Fruit fly (Drosophila melanogaster) whole organism, embryonic: ENCODE measurements around the gene CG5103.

ENCODE experiments used
- Atf6 ChIP-seq: fragments of 200-800 bp; sonication (Bioruptor generic); IDR thresholded peaks from 2 replicates; pipeline ENCODE4 v1.3.6; 2022; ENCODE audit warnings: missing biosample characterization, missing genetic modification characterization
- CG11696 ChIP-seq: fragments of 200-800 bp; sonication (Bioruptor generic); IDR thresholded peaks from 2 replicates; pipeline ENCODE4 v1.3.6; 2022; ENCODE audit warnings: missing biosample characterization, missing genetic modification characterization
- CG12219 ChIP-seq: fragments of 200-800 bp; sonication (Bioruptor generic); optimal IDR thresholded peaks from 3 replicates; lab custom pipeline; 2018; ENCODE audit warnings: missing biosample characterization, mild to moderate bottlenecking, missing genetic modification characterization
- CG1233 ChIP-seq: fragments of 200-800 bp; sonication (Bioruptor generic); optimal IDR thresholded peaks from 4 replicates; lab custom pipeline; 2018; ENCODE audit warnings: missing biosample characterization, mild to moderate bottlenecking, missing genetic modification characterization
- CG12769 ChIP-seq: fragments of 200-800 bp; sonication (Bioruptor generic); optimal IDR thresholded peaks from 2 replicates; lab custom pipeline; 2019; ENCODE audit warnings: missing biosample characterization, mild to moderate bottlenecking, missing genetic modification characterization, moderate library complexity
- CG14441 ChIP-seq: fragments of 200-800 bp; sonication (Bioruptor generic); IDR thresholded peaks from 2 replicates; pipeline ENCODE4 v1.3.6; 2022; ENCODE audit warnings: missing biosample characterization, missing genetic modification characterization
- CG14965 ChIP-seq: fragments of 200-800 bp; sonication (Bioruptor generic); optimal IDR thresholded peaks from 2 replicates; lab custom pipeline; 2016; ENCODE audit warnings: missing biosample characterization, missing genetic modification characterization, borderline replicate concordance
- CG15073 ChIP-seq: fragments of 200-800 bp; sonication (Bioruptor generic); optimal IDR thresholded peaks from 2 replicates; lab custom pipeline; 2016; ENCODE audit warnings: missing biosample characterization, missing genetic modification characterization
- CG1529 ChIP-seq: fragments of 200-800 bp; sonication (Bioruptor generic); optimal IDR thresholded peaks from 3 replicates; lab custom pipeline; 2018; ENCODE audit warnings: missing biosample characterization, missing genetic modification characterization
- CG17385 ChIP-seq: fragments of 200-800 bp; sonication (Bioruptor generic); optimal IDR thresholded peaks from 3 replicates; lab custom pipeline; 2018; ENCODE audit warnings: missing biosample characterization, mild to moderate bottlenecking, missing genetic modification characterization
- CG1832 ChIP-seq: fragments of 200-800 bp; sonication (Bioruptor generic); optimal IDR thresholded peaks from 2 replicates; lab custom pipeline; 2017; ENCODE audit warnings: missing biosample characterization, mild to moderate bottlenecking, missing genetic modification characterization, inconsistent platforms
- CG2199 ChIP-seq: fragments of 200-800 bp; sonication (Bioruptor generic); IDR thresholded peaks from 3 replicates; pipeline ENCODE4 v1.3.6; 2022; ENCODE audit warnings: missing biosample characterization, missing genetic modification characterization
- CG3065 ChIP-seq: fragments of 200-800 bp; sonication (Bioruptor generic); optimal IDR thresholded peaks from 2 replicates; lab custom pipeline; 2016; ENCODE audit warnings: missing biosample characterization, missing genetic modification characterization
- CG31441 ChIP-seq: fragments of 200-800 bp; sonication (Bioruptor generic); IDR thresholded peaks from 2 replicates; pipeline ENCODE4 v1.3.6; 2022; ENCODE audit warnings: missing biosample characterization, missing genetic modification characterization
- CG33213 ChIP-seq: fragments of 200-800 bp; sonication (Bioruptor generic); optimal IDR thresholded peaks from 3 replicates; lab custom pipeline; 2016; ENCODE audit warnings: missing biosample characterization, missing genetic modification characterization
- CG33557 ChIP-seq: fragments of 200-800 bp; sonication (Bioruptor generic); optimal IDR thresholded peaks from 2 replicates; lab custom pipeline; 2019; ENCODE audit warnings: missing biosample characterization, mild to moderate bottlenecking, missing genetic modification characterization, moderate library complexity
- CG4360 ChIP-seq: fragments of 200-800 bp; sonication (Bioruptor generic); IDR thresholded peaks from 2 replicates; pipeline ENCODE4 v1.3.6; 2022; ENCODE audit warnings: missing biosample characterization, missing genetic modification characterization
- CG4424 ChIP-seq: fragments of 200-800 bp; sonication (Bioruptor generic); optimal IDR thresholded peaks from 3 replicates; lab custom pipeline; 2016; ENCODE audit warnings: missing biosample characterization, missing genetic modification characterization
- CG6272 ChIP-seq: fragments of 200-800 bp; sonication (Bioruptor generic); IDR thresholded peaks from 2 replicates; pipeline ENCODE4 v1.3.6; 2022; ENCODE audit warnings: missing biosample characterization, missing genetic modification characterization
- CG7745 ChIP-seq: fragments of 200-800 bp; sonication (Bioruptor generic); optimal IDR thresholded peaks from 2 replicates; lab custom pipeline; 2018; ENCODE audit warnings: missing biosample characterization, mild to moderate bottlenecking, missing genetic modification characterization, moderate library complexity
- CG7928 ChIP-seq: fragments of 200-800 bp; sonication (Bioruptor generic); optimal IDR thresholded peaks from 2 replicates; lab custom pipeline; 2017; ENCODE audit warnings: missing biosample characterization, mild to moderate bottlenecking, missing genetic modification characterization
- CG9437 ChIP-seq: fragments of 200-800 bp; sonication (Bioruptor generic); optimal IDR thresholded peaks from 2 replicates; lab custom pipeline; 2018; ENCODE audit warnings: missing biosample characterization, mild to moderate bottlenecking, missing genetic modification characterization
- CG9876 ChIP-seq: fragments of 200-800 bp; sonication (Bioruptor generic); optimal IDR thresholded peaks from 2 replicates; lab custom pipeline; 2016; ENCODE audit warnings: missing biosample characterization, missing genetic modification characterization
- Dbx ChIP-seq: fragments of 200-800 bp; sonication (Bioruptor generic); IDR thresholded peaks from 3 replicates; pipeline ENCODE4 v1.3.6; 2022; ENCODE audit warnings: missing biosample characterization, missing genetic modification characterization
- E2f1 ChIP-seq: fragments of 200-800 bp; sonication (Bioruptor generic); IDR thresholded peaks from 2 replicates; pipeline ENCODE4 v1.3.6; 2022; ENCODE audit warnings: missing biosample characterization, missing genetic modification characterization
- H15 ChIP-seq: fragments of 200-800 bp; sonication (Bioruptor generic); IDR thresholded peaks from 3 replicates; pipeline ENCODE4 v1.3.6; 2022; ENCODE audit warnings: missing biosample characterization, missing genetic modification characterization
- HLH54F ChIP-seq: fragments of 200-800 bp; sonication (Bioruptor generic); optimal IDR thresholded peaks from 3 replicates; lab custom pipeline; 2016; ENCODE audit warnings: missing biosample characterization, missing genetic modification characterization
- Med ChIP-seq: fragments of 200-800 bp; sonication (Bioruptor generic); peaks from one replicate; lab custom pipeline; 2016; ENCODE audit warnings: missing biosample characterization, missing genetic modification characterization, mild to moderate bottlenecking, inconsistent platforms, moderate library complexity
- Mrtf ChIP-seq: fragments of 200-800 bp; sonication (Bioruptor generic); IDR thresholded peaks from 3 replicates; pipeline ENCODE4 v1.3.6; 2022; ENCODE audit warnings: missing biosample characterization, missing genetic modification characterization
- Neu2 ChIP-seq: fragments of 200-800 bp; sonication (Bioruptor generic); optimal IDR thresholded peaks from 3 replicates; lab custom pipeline; 2016; ENCODE audit warnings: missing biosample characterization, missing genetic modification characterization, borderline replicate concordance
- Optix ChIP-seq: fragments of 200-800 bp; sonication (Bioruptor generic); IDR thresholded peaks from 3 replicates; pipeline ENCODE4 v1.3.6; 2022; ENCODE audit warnings: missing biosample characterization, missing genetic modification characterization
- Rfx ChIP-seq: fragments of 200-800 bp; sonication (Bioruptor generic); IDR thresholded peaks from 2 replicates; pipeline ENCODE4 v1.3.6; 2022; ENCODE audit warnings: missing biosample characterization, missing genetic modification characterization
- Six4 ChIP-seq: fragments of 200-800 bp; sonication (Bioruptor generic); optimal IDR thresholded peaks from 2 replicates; lab custom pipeline; 2016; ENCODE audit warnings: missing biosample characterization, missing genetic modification characterization
- Ssrp ChIP-seq: fragments of 200-800 bp; sonication (Bioruptor generic); optimal IDR thresholded peaks from 2 replicates; lab custom pipeline; 2018; ENCODE audit warnings: missing biosample characterization, mild to moderate bottlenecking, missing genetic modification characterization, moderate library complexity
- bsh ChIP-seq, 2 experiments: fragments of 200-800 bp; sonication (Bioruptor generic); optimal IDR thresholded peaks; 2 replicates each; lab custom pipeline; 2017 to 2018; ENCODE audit warnings: mild to moderate bottlenecking in 2 of 2, missing biosample characterization in 2 of 2, missing genetic modification characterization in 2 of 2, moderate library complexity in 1 of 2
- ci ChIP-seq: fragments of 200-800 bp; sonication (Bioruptor generic); IDR thresholded peaks from 3 replicates; pipeline ENCODE4 v1.3.6; 2022; ENCODE audit warnings: missing biosample characterization, missing genetic modification characterization
- dm ChIP-seq: fragments of 200-800 bp; sonication (Bioruptor generic); optimal IDR thresholded peaks from 3 replicates; lab custom pipeline; 2016; ENCODE audit warnings: missing biosample characterization, missing genetic modification characterization
- fu2 ChIP-seq: fragments of 200-800 bp; sonication (Bioruptor generic); optimal IDR thresholded peaks from 2 replicates; lab custom pipeline; 2016; ENCODE audit warnings: missing biosample characterization, missing genetic modification characterization
- gfzf ChIP-seq: fragments of 200-800 bp; sonication (Bioruptor generic); optimal IDR thresholded peaks from 2 replicates; lab custom pipeline; 2016; ENCODE audit warnings: missing biosample characterization, mild to moderate bottlenecking, missing genetic modification characterization, moderate library complexity
- klu ChIP-seq: fragments of 200-800 bp; sonication (Bioruptor generic); IDR thresholded peaks from 2 replicates; pipeline ENCODE4 v1.3.6; 2022; ENCODE audit warnings: missing biosample characterization, missing genetic modification characterization
- kni ChIP-seq: fragments of 200-800 bp; sonication (Bioruptor generic); optimal IDR thresholded peaks from 3 replicates; lab custom pipeline; 2017; ENCODE audit warnings: mild to moderate bottlenecking, missing biosample characterization, missing genetic modification reagents, missing genetic modification characterization
- otp ChIP-seq: fragments of 200-800 bp; sonication (Bioruptor generic); IDR thresholded peaks from 3 replicates; pipeline ENCODE4, ENCODE4 v1.3.6; 2022; ENCODE audit warnings: missing biosample characterization, missing genetic modification characterization
- pum ChIP-seq: fragments of 200-800 bp; sonication (Bioruptor generic); optimal IDR thresholded peaks from 2 replicates; lab custom pipeline; 2016; ENCODE audit warnings: missing biosample characterization, missing genetic modification characterization
- pzg ChIP-seq: fragments of 200-800 bp; sonication (Bioruptor generic); optimal IDR thresholded peaks from 3 replicates; lab custom pipeline; 2018; ENCODE audit warnings: missing biosample characterization, mild to moderate bottlenecking, missing genetic modification characterization, moderate library complexity
- rib ChIP-seq: fragments of 200-800 bp; sonication (Bioruptor generic); IDR thresholded peaks from 2 replicates; pipeline ENCODE4 v1.3.6; 2022; ENCODE audit warnings: missing biosample characterization, missing genetic modification characterization
- sim ChIP-seq: fragments of 200-800 bp; sonication (Bioruptor generic); IDR thresholded peaks from 2 replicates; pipeline ENCODE4 v1.3.6; 2022; ENCODE audit warnings: missing biosample characterization, missing genetic modification characterization
- sima ChIP-seq: fragments of 200-800 bp; sonication (Bioruptor generic); optimal IDR thresholded peaks from 2 replicates; lab custom pipeline; 2016; ENCODE audit warnings: missing biosample characterization, missing genetic modification characterization
- slbo ChIP-seq: fragments of 200-800 bp; sonication (Bioruptor generic); IDR thresholded peaks from 2 replicates; pipeline ENCODE4 v1.3.6; 2022; ENCODE audit warnings: missing biosample characterization, missing genetic modification characterization
- slou ChIP-seq: fragments of 200-800 bp; sonication (Bioruptor generic); optimal IDR thresholded peaks from 3 replicates; lab custom pipeline; 2016; ENCODE audit warnings: missing biosample characterization, missing genetic modification characterization
- tap ChIP-seq: fragments of 200-800 bp; optimal IDR thresholded peaks from 3 replicates; lab custom pipeline; 2019; ENCODE audit warnings: missing biosample characterization, mild to moderate bottlenecking, missing genetic modification characterization, moderate library complexity
- tin ChIP-seq: fragments of 200-800 bp; sonication (Bioruptor generic); optimal IDR thresholded peaks from 3 replicates; lab custom pipeline; 2016; ENCODE audit warnings: missing biosample characterization, missing genetic modification characterization
- trem ChIP-seq: fragments of 200-800 bp; optimal IDR thresholded peaks from 3 replicates; lab custom pipeline; 2019; ENCODE audit warnings: missing biosample characterization, mild to moderate bottlenecking, missing genetic modification characterization, moderate library complexity

Gene CG5103

dm6 chr3L:18243673-18244072, 50.4 kb downstream of the CG5103 start (continued):
- no peak for TF ChIP-seq dm (GFP tag; lab: Kevin White, UChicago)
- TF ChIP-seq trem (tag; lab: Kevin White, UChicago) = no peak
- TF ChIP-seq pzg = no peak
- peak; percentile 63 for TF ChIP-seq CG12769 (tag; lab: Kevin White, UChicago)
- TF ChIP-seq rib (GFP tag; lab: Robert Waterston, UW) = peak; percentile 71; the same call in 1 of the 2 replicates
- TF ChIP-seq CG33557 (GFP tag; lab: Kevin White, UChicago) = no peak
- TF ChIP-seq Mrtf (GFP tag; lab: Robert Waterston, UW) = no peak
- TF ChIP-seq CG1832 (GFP tag; lab: Kevin White, UChicago) = peak; percentile 59
- 0 out of 2 replicates have a peak, but pooled peaks have one; percentile 20 for TF ChIP-seq klu
- peak; percentile 25; the same call in 1 of the 2 replicates for TF ChIP-seq slbo (GFP tag; lab: Robert Waterston, UW)
- no peak for TF ChIP-seq CG15073
- no peak for TF ChIP-seq Rfx (GFP tag; lab: Robert Waterston, UW)
- no peak for TF ChIP-seq CG1233 (GFP tag; lab: Kevin White, UChicago)
- peak; percentile 91 for TF ChIP-seq CG3065 (GFP tag; lab: Kevin White, UChicago)
- TF ChIP-seq CG2199 (GFP tag; lab: Robert Waterston, UW) = peak; percentile 95
- TF ChIP-seq kni (GFP tag; lab: Kevin White, UChicago) = peak; percentile 97
- no peak for TF ChIP-seq Ssrp (tag; lab: Kevin White, UChicago)
- peak; percentile 17 for TF ChIP-seq Med (GFP tag; lab: Kevin White, UChicago)
- TF ChIP-seq ci = 0 out of 3 replicates have a peak, but pooled peaks have one; percentile 26
- TF ChIP-seq tin = no peak
- 0 out of 3 replicates have a peak, but pooled peaks have one; percentile 56 for TF ChIP-seq otp (GFP tag; lab: Robert Waterston, UW)

DNA sequence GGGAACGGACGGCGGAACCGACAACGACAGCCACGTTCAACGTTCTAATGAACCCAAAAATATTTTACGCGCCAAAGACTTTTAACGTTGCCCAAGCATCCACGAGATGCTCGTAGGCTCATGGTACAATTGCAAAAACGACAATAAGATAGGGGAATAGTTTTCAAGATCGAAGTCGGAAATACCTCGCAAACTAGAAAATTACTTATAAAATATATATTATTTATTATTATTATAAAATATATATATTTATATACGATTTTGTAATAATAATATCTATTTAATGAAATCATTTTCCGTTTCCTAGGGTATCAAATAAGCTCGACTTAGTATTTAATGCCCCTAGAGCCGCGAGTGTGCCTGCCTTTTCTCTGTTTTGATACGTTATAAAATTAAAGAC, 50.9 kb downstream of the CG5103 start:
- no peak for TF ChIP-seq slou
- no peak for TF ChIP-seq CG14441
- TF ChIP-seq CG14965 (GFP tag; lab: Kevin White, UChicago) = no peak
- TF ChIP-seq CG11696 (GFP tag; lab: Robert Waterston, UW) = no peak
- TF ChIP-seq CG12219 (GFP tag; lab: Kevin White, UChicago) = no peak
- no peak for TF ChIP-seq gfzf (GFP tag; lab: Kevin White, UChicago)
- no peak for TF ChIP-seq CG33213
- no peak for TF ChIP-seq fu2 (GFP tag; lab: Kevin White, UChicago)
- no peak for TF ChIP-seq pum (GFP tag; lab: Kevin White, UChicago)
- TF ChIP-seq sim (GFP tag; lab: Robert Waterston, UW) = no peak
- no peak for TF ChIP-seq CG7745 (tag; lab: Kevin White, UChicago)
- peak; percentile 23 for TF ChIP-seq tap
- no peak for TF ChIP-seq H15
- TF ChIP-seq Neu2 (GFP tag; lab: Kevin White, UChicago) = no peak
- no peak for TF ChIP-seq CG17385
- no peak for TF ChIP-seq Atf6
- peak; percentile 10 for TF ChIP-seq Six4
- no peak for TF ChIP-seq CG9876 (GFP tag; lab: Kevin White, UChicago)
- TF ChIP-seq HLH54F (GFP tag; lab: Kevin White, UChicago) = no peak
- no peak for TF ChIP-seq CG6272 (GFP tag; lab: Robert Waterston, UW)
- TF ChIP-seq CG7928 = no peak
- no peak for TF ChIP-seq CG9437
- no peak for TF ChIP-seq Dbx (GFP tag; lab: Robert Waterston, UW)
- no peak for TF ChIP-seq Optix (GFP tag; lab: Robert Waterston, UW)
- peak; percentile 0 to 10 for TF ChIP-seq bsh (GFP tag; optimal IDR thresholded peaks at IDR 0.05; lab: Kevin White, UChicago)
- no peak for TF ChIP-seq CG1529 (GFP tag; lab: Kevin White, UChicago)
- peak; percentile 66 for TF ChIP-seq CG31441 (GFP tag; lab: Robert Waterston, UW)
- no peak for TF ChIP-seq sima (GFP tag; lab: Kevin White, UChicago)
- TF ChIP-seq CG12769 (tag; lab: Kevin White, UChicago) = no peak
- peak; percentile 37 for TF ChIP-seq CG4424 (GFP tag; lab: Kevin White, UChicago)
- TF ChIP-seq E2f1 (GFP tag; lab: Robert Waterston, UW) = 0 out of 2 replicates have a peak, but pooled peaks have one; percentile 12
- TF ChIP-seq dm (GFP tag; lab: Kevin White, UChicago) = no peak
- TF ChIP-seq CG4360 = no peak
